Worm (Caenorhabditis elegans) whole organism, L4 larva: ENCODE results near the gene dod-24.

Source experiments
- D1046.2 ChIP-seq: fragments of 200-800 bp; sonication (Bioruptor generic); IDR thresholded peaks from 2 replicates; pipeline ENCODE4 v1.3.6; 2022; ENCODE audit warnings: missing genetic modification characterization, missing compliant biosample characterization
- F26F4.8 ChIP-seq: fragments of 200-800 bp; sonication (Bioruptor generic); conservative IDR thresholded peaks from 2 replicates; pipeline ENCODE4 v1.3.6; 2022; ENCODE audit warnings: missing genetic modification characterization, missing compliant biosample characterization
- F49E8.2 ChIP-seq: sonication (generic microtip); optimal IDR thresholded peaks from 2 replicates; lab custom pipeline; 2016; ENCODE audit warnings: missing compliant biosample characterization, mild to moderate bottlenecking, missing genetic modification characterization, borderline replicate concordance
- R02D3.7 ChIP-seq: fragments of 150-350 bp; sonication (generic microtip); optimal IDR thresholded peaks from 3 replicates; lab custom pipeline; 2014; ENCODE audit warnings: missing biosample characterization, missing genetic modification characterization
- Y105C5A.15 ChIP-seq: fragments of 200-800 bp; sonication (Bioruptor generic); IDR thresholded peaks from 2 replicates; pipeline ENCODE4 v1.3.6; 2022; ENCODE audit warnings: missing genetic modification characterization, missing compliant biosample characterization
- Y5F2A.4 ChIP-seq: fragments of 200-800 bp; sonication (Bioruptor generic); optimal IDR thresholded peaks from 2 replicates; lab custom pipeline; 2018; ENCODE audit warnings: mild to moderate bottlenecking, missing genetic modification characterization, missing compliant biosample characterization
- Y75B8A.6 ChIP-seq: fragments of 200-800 bp; sonication (Bioruptor generic); IDR thresholded peaks from 2 replicates; pipeline ENCODE4 v1.3.6; 2022; ENCODE audit warnings: missing genetic modification reagents, missing genetic modification characterization, missing compliant biosample characterization
- ZK337.2 ChIP-seq: fragments of 200-800 bp; sonication (Bioruptor generic); IDR thresholded peaks from 2 replicates; pipeline ENCODE4 v1.3.6; 2022; ENCODE audit warnings: missing genetic modification reagents, missing genetic modification characterization, missing compliant biosample characterization
- aha-1 ChIP-seq: fragments of 150-350 bp; peaks from one replicate; lab custom pipeline; 2014; ENCODE audit warnings: missing biosample characterization, missing genetic modification characterization
- aly-2 ChIP-seq: sonication (generic microtip); optimal IDR thresholded peaks from 2 replicates; lab custom pipeline; 2018; ENCODE audit warnings: missing biosample characterization, missing genetic modification characterization
- arid-1 ChIP-seq: fragments of 200-800 bp; sonication (Bioruptor generic); conservative IDR thresholded peaks from 2 replicates; pipeline ENCODE4 v1.3.6; 2022; ENCODE audit warnings: missing genetic modification reagents, missing genetic modification characterization, missing compliant biosample characterization
- ceh-20 ChIP-seq: fragments of 200-800 bp; sonication (Bioruptor generic); IDR thresholded peaks from 2 replicates; pipeline ENCODE4 v1.3.6; 2022; ENCODE audit warnings: missing genetic modification reagents, missing genetic modification characterization, missing compliant biosample characterization
- ceh-82 ChIP-seq: sonication (generic microtip); optimal IDR thresholded peaks from 2 replicates; lab custom pipeline; 2017; ENCODE audit warnings: missing biosample characterization, missing genetic modification characterization
- ces-1 ChIP-seq: fragments of 150-350 bp; sonication (generic microtip); optimal IDR thresholded peaks from 4 replicates; lab custom pipeline; 2014; ENCODE audit warnings: missing biosample characterization, missing genetic modification reagents, missing genetic modification characterization
- daf-16 ChIP-seq, 3 experiments: sonication (generic microtip); optimal IDR thresholded peaks; 2 replicates each; lab custom pipeline; 2016 to 2017; ENCODE audit warnings: missing genetic modification characterization in 3 of 3, missing genetic modification reagents in 3 of 3, mild to moderate bottlenecking in 2 of 3, missing compliant biosample characterization in 2 of 3, missing biosample characterization in 1 of 3, moderate library complexity in 1 of 3
- daf-8 ChIP-seq: fragments of 200-800 bp; sonication (Bioruptor generic); IDR thresholded peaks from 2 replicates; pipeline ENCODE4 v1.3.6; 2022; ENCODE audit warnings: missing genetic modification characterization, missing compliant biosample characterization
- dmd-6 ChIP-seq: fragments of 200-800 bp; sonication (Bioruptor generic); IDR thresholded peaks from 2 replicates; pipeline ENCODE4 v1.3.6; 2022; ENCODE audit warnings: missing genetic modification reagents, missing genetic modification characterization, missing compliant biosample characterization
- dmd-8 ChIP-seq: fragments of 200-800 bp; sonication (Bioruptor generic); IDR thresholded peaks from 2 replicates; pipeline ENCODE4 v1.3.6; 2022; ENCODE audit warnings: missing genetic modification characterization, missing compliant biosample characterization
- dmd-9 ChIP-seq: fragments of 200-800 bp; sonication (Bioruptor generic); IDR thresholded peaks from 2 replicates; pipeline ENCODE4 v1.3.6; 2022; ENCODE audit warnings: missing genetic modification reagents, missing genetic modification characterization, missing compliant biosample characterization
- dpl-1 ChIP-seq: fragments of 150-350 bp; optimal IDR thresholded peaks from 2 replicates; lab custom pipeline; 2014; ENCODE audit warnings: missing biosample characterization, missing genetic modification reagents, missing genetic modification characterization
- fos-1 ChIP-seq: fragments of 150-350 bp; optimal IDR thresholded peaks from 2 replicates; lab custom pipeline; 2014; ENCODE audit warnings: missing biosample characterization, missing genetic modification characterization
- hlh-11 ChIP-seq: fragments of 200-800 bp; sonication (Bioruptor generic); optimal IDR thresholded peaks from 2 replicates; lab custom pipeline; 2018; ENCODE audit warnings: mild to moderate bottlenecking, missing genetic modification characterization, missing compliant biosample characterization
- hlh-30 ChIP-seq: sonication (generic microtip); optimal IDR thresholded peaks from 2 replicates; lab custom pipeline; 2017; ENCODE audit warnings: antibody characterized with exemption, mild to moderate bottlenecking, missing genetic modification characterization, missing compliant biosample characterization; ENCODE audit not compliant: insufficient read depth
- jun-1 ChIP-seq: fragments of 150-350 bp; optimal IDR thresholded peaks from 2 replicates; lab custom pipeline; 2014; ENCODE audit warnings: missing biosample characterization, missing genetic modification reagents, missing genetic modification characterization
- lin-1 ChIP-seq: fragments of 200-800 bp; sonication (Bioruptor generic); IDR thresholded peaks from 2 replicates; pipeline ENCODE4 v1.3.6; 2022; ENCODE audit warnings: missing genetic modification reagents, missing genetic modification characterization, missing compliant biosample characterization
- lin-13 ChIP-seq: fragments of 150-350 bp; optimal IDR thresholded peaks from 2 replicates; lab custom pipeline; 2014; ENCODE audit warnings: missing biosample characterization, missing genetic modification reagents, missing genetic modification characterization
- lin-38 ChIP-seq: fragments of 200-800 bp; sonication (Bioruptor generic); IDR thresholded peaks from 2 replicates; pipeline ENCODE4 v1.3.6; 2022; ENCODE audit warnings: missing genetic modification reagents, missing genetic modification characterization, missing compliant biosample characterization
- lir-3 ChIP-seq: sonication (generic microtip); optimal IDR thresholded peaks from 2 replicates; lab custom pipeline; 2016; ENCODE audit warnings: mild to moderate bottlenecking, missing genetic modification characterization, missing compliant biosample characterization
- madf-9 ChIP-seq: fragments of 200-800 bp; sonication (Bioruptor generic); conservative IDR thresholded peaks from 2 replicates; pipeline ENCODE4 v1.3.6; 2022; ENCODE audit warnings: missing genetic modification reagents, missing genetic modification characterization, missing compliant biosample characterization
- mdt-29 ChIP-seq: fragments of 200-800 bp; sonication (Bioruptor generic); IDR thresholded peaks from 2 replicates; pipeline ENCODE4 v1.3.6; 2022; ENCODE audit warnings: missing genetic modification reagents, missing genetic modification characterization, missing compliant biosample characterization
- mes-2 ChIP-seq: sonication (generic microtip); optimal IDR thresholded peaks from 2 replicates; lab custom pipeline; 2016; ENCODE audit warnings: missing genotype, mild to moderate bottlenecking, missing genetic modification characterization, missing compliant biosample characterization; ENCODE audit not compliant: poor library complexity, severe bottlenecking
- mxl-3 ChIP-seq: fragments of 200-800 bp; sonication (Bioruptor generic); optimal IDR thresholded peaks from 2 replicates; lab custom pipeline; 2018; ENCODE audit warnings: mild to moderate bottlenecking, missing genetic modification characterization, missing compliant biosample characterization
- nhr-10 ChIP-seq: fragments of 150-350 bp; optimal IDR thresholded peaks from 2 replicates; lab custom pipeline; 2014; ENCODE audit warnings: missing biosample characterization, missing genetic modification characterization
- nhr-102 ChIP-seq: sonication (generic microtip); optimal IDR thresholded peaks from 2 replicates; lab custom pipeline; 2016; ENCODE audit warnings: mild to moderate bottlenecking, missing genetic modification characterization, moderate library complexity, missing compliant biosample characterization
- nhr-111 ChIP-seq: fragments of 200-800 bp; sonication (Bioruptor generic); optimal IDR thresholded peaks from 2 replicates; lab custom pipeline; 2018; ENCODE audit warnings: mild to moderate bottlenecking, missing genetic modification characterization, missing compliant biosample characterization
- nhr-237 ChIP-seq: sonication (generic microtip); optimal IDR thresholded peaks from 2 replicates; lab custom pipeline; 2017; ENCODE audit warnings: missing biosample characterization, missing genetic modification characterization
- nhr-25 ChIP-seq: sonication (generic microtip); optimal IDR thresholded peaks from 2 replicates; lab custom pipeline; 2017; ENCODE audit warnings: missing genetic modification characterization, mild to moderate bottlenecking, missing compliant biosample characterization, antibody characterized with exemption, moderate library complexity, borderline replicate concordance; ENCODE audit not compliant: insufficient read depth
- nhr-28 ChIP-seq: fragments of 150-350 bp; optimal IDR thresholded peaks from 2 replicates; lab custom pipeline; 2014; ENCODE audit warnings: missing biosample characterization, missing genetic modification characterization
- nhr-42 ChIP-seq: fragments of 200-800 bp; sonication (Bioruptor generic); IDR thresholded peaks from 2 replicates; pipeline ENCODE4 v1.3.6; 2022; ENCODE audit warnings: missing genetic modification characterization, missing compliant biosample characterization
- nhr-48 ChIP-seq: sonication (generic microtip); optimal IDR thresholded peaks from 2 replicates; lab custom pipeline; 2016; ENCODE audit warnings: mild to moderate bottlenecking, missing genetic modification characterization, missing compliant biosample characterization
- nhr-77 ChIP-seq: fragments of 150-350 bp; optimal IDR thresholded peaks from 2 replicates; lab custom pipeline; 2014; ENCODE audit warnings: missing biosample characterization, missing genetic modification characterization
- php-3 ChIP-seq: fragments of 200-800 bp; sonication (Bioruptor generic); IDR thresholded peaks from 2 replicates; pipeline ENCODE4 v1.3.6; 2022; ENCODE audit warnings: missing genetic modification reagents, missing genetic modification characterization, missing compliant biosample characterization
- pqm-1 ChIP-seq: sonication (generic microtip); optimal IDR thresholded peaks from 2 replicates; lab custom pipeline; 2017; ENCODE audit warnings: missing biosample characterization, missing genetic modification characterization
- sdz-12 ChIP-seq: fragments of 200-800 bp; sonication (Bioruptor generic); optimal IDR thresholded peaks from 2 replicates; lab custom pipeline; 2018; ENCODE audit warnings: mild to moderate bottlenecking, missing genetic modification characterization, missing compliant biosample characterization
- set-16 ChIP-seq: fragments of 200-800 bp; sonication (Bioruptor generic); IDR thresholded peaks from 2 replicates; pipeline ENCODE4 v1.3.6; 2022; ENCODE audit warnings: missing genetic modification reagents, missing genetic modification characterization, missing compliant biosample characterization
- skn-1 ChIP-seq: fragments of 150-350 bp; optimal IDR thresholded peaks from 2 replicates; lab custom pipeline; 2014; ENCODE audit warnings: missing biosample characterization, missing genetic modification characterization
- snpc-4 ChIP-seq: fragments of 150-350 bp; optimal IDR thresholded peaks from 2 replicates; lab custom pipeline; 2014; ENCODE audit warnings: missing biosample characterization, missing genetic modification characterization
- tag-97 ChIP-seq: fragments of 200-800 bp; sonication (Bioruptor generic); IDR thresholded peaks from 2 replicates; pipeline ENCODE4 v1.3.6; 2022; ENCODE audit warnings: missing genetic modification characterization, missing compliant biosample characterization
- tra-1 ChIP-seq: fragments of 200-800 bp; sonication (Bioruptor generic); IDR thresholded peaks from 2 replicates; pipeline ENCODE4 v1.3.6; 2022; ENCODE audit warnings: missing genetic modification reagents, missing genetic modification characterization, missing compliant biosample characterization
- zfp-2 ChIP-seq: sonication (generic microtip); optimal IDR thresholded peaks from 2 replicates; lab custom pipeline; 2016; ENCODE audit warnings: mild to moderate bottlenecking, missing genetic modification characterization, missing compliant biosample characterization
- zfp-3 ChIP-seq: fragments of 200-800 bp; sonication (Bioruptor generic); conservative IDR thresholded peaks from 2 replicates; pipeline ENCODE4 v1.3.6; 2022; ENCODE audit warnings: missing genetic modification reagents, missing genetic modification characterization, missing compliant biosample characterization
- ztf-7 ChIP-seq: fragments of 150-350 bp; optimal IDR thresholded peaks from 2 replicates; lab custom pipeline; 2014; ENCODE audit warnings: missing biosample characterization, missing genetic modification characterization

dod-24 gene

DNA sequence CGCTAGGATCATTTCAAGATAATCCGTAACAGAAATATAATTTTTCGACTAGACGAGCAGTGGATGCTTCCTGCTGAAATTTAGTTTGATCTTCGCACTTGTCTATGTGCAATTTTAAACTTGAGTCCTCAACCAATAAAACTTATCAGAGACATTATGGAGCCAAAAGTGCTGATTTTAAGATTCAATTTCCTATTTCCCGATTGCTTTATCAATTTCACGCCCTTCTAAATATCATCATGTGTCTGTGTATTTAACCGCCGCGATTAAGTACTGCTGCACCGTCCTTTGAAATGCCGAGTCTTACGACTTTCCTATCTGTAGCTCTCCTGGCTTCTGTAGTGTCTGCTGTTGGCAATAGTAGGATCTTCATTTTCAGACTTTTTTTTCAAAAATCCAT is 20.1 kb downstream of the dod-24 start, which contains the start of gene C32H11.4:
C32H11.4 (plus strand) TSS at position 238 of the 400 bp plus-strand sequence.
- TF ChIP-seq skn-1 (tag; lab: Kevin White, UChicago), result no peak
- TF ChIP-seq hlh-30 (tag; lab: Kevin White, UChicago), result no peak
- TF ChIP-seq hlh-11 (tag; lab: Kevin White, UChicago), result peak; percentile 46
- TF ChIP-seq zfp-3 (GFP tag; lab: Robert Waterston, UW), result no peak
- no peak for TF ChIP-seq daf-8 (GFP tag; lab: Robert Waterston, UW)
- TF ChIP-seq ces-1, result no peak
- peak; percentile 69 for TF ChIP-seq php-3 (GFP tag; lab: Robert Waterston, UW)
- TF ChIP-seq fos-1 (tag; lab: Kevin White, UChicago), result no peak
- no peak for TF ChIP-seq nhr-42
- no peak for TF ChIP-seq dmd-9 (GFP tag; lab: Robert Waterston, UW)
- TF ChIP-seq madf-9 (GFP tag; lab: Robert Waterston, UW), result no peak
- no peak for TF ChIP-seq aly-2 (tag; lab: Kevin White, UChicago)
- no peak for TF ChIP-seq mdt-29
- TF ChIP-seq dmd-6 (GFP tag; lab: Robert Waterston, UW), result peak; percentile 82
- no peak for TF ChIP-seq daf-16 (GFP tag; optimal IDR thresholded peaks at IDR 0.05; lab: Kevin White, UChicago)
- peak; percentile 64 for TF ChIP-seq daf-16 (tag; optimal IDR thresholded peaks at IDR 0.05; lab: Kevin White, UChicago)
- TF ChIP-seq R02D3.7, result no peak
- TF ChIP-seq F49E8.2 (tag; lab: Kevin White, UChicago), result no peak
- TF ChIP-seq nhr-48, result peak; percentile 67
- no peak for TF ChIP-seq dpl-1 (GFP tag; lab: Kevin White, UChicago)
- no peak for TF ChIP-seq set-16
- no peak for TF ChIP-seq lin-38 (GFP tag; lab: Robert Waterston, UW)
- TF ChIP-seq aha-1 (tag; lab: Kevin White, UChicago), result no peak
- TF ChIP-seq nhr-111 (GFP tag; lab: Kevin White, UChicago), result no peak
- no peak for TF ChIP-seq F26F4.8 (GFP tag; lab: Robert Waterston, UW)
- no peak for TF ChIP-seq ztf-7 (tag; lab: Kevin White, UChicago)
- TF ChIP-seq lin-13, result no peak
- TF ChIP-seq sdz-12, result no peak
- no peak for TF ChIP-seq mes-2
- no peak for TF ChIP-seq arid-1 (GFP tag; lab: Robert Waterston, UW)
- no peak for TF ChIP-seq dmd-8
- no peak for TF ChIP-seq snpc-4 (tag; lab: Kevin White, UChicago)
- TF ChIP-seq lin-1 (GFP tag; lab: Robert Waterston, UW), result no peak
- no peak for TF ChIP-seq mxl-3
- TF ChIP-seq tra-1 (GFP tag; lab: Robert Waterston, UW), result no peak
- TF ChIP-seq nhr-25 (tag; lab: Kevin White, UChicago), result no peak
- TF ChIP-seq lir-3 (tag; lab: Kevin White, UChicago), result no peak
- no peak for TF ChIP-seq jun-1
- no peak for TF ChIP-seq Y5F2A.4 (GFP tag; lab: Kevin White, UChicago)
- no peak for TF ChIP-seq nhr-102
- TF ChIP-seq nhr-77, result no peak
- no peak for TF ChIP-seq ceh-82 (tag; lab: Kevin White, UChicago)
- TF ChIP-seq nhr-10 (tag; lab: Kevin White, UChicago), result no peak
- TF ChIP-seq tag-97 (GFP tag; lab: Robert Waterston, UW), result no peak
- TF ChIP-seq D1046.2 (GFP tag; lab: Robert Waterston, UW), result no peak
- TF ChIP-seq nhr-237 (tag; lab: Kevin White, UChicago), result no peak
- TF ChIP-seq Y75B8A.6 (GFP tag; lab: Robert Waterston, UW), result no peak
- TF ChIP-seq pqm-1 (tag; lab: Kevin White, UChicago), result peak; percentile 73
- no peak for TF ChIP-seq ZK337.2 (GFP tag; lab: Robert Waterston, UW)
- no peak for TF ChIP-seq zfp-2 (tag; lab: Kevin White, UChicago)
- TF ChIP-seq ceh-20, result no peak
- peak; percentile 8 for TF ChIP-seq nhr-28 (tag; lab: Kevin White, UChicago)
- TF ChIP-seq Y105C5A.15 (GFP tag; lab: Robert Waterston, UW), result no peak
